Comparison of ENCODE assay signal across 3 fruit fly cellular contexts in genomic region chr3R:29512306-29513044, dm6.
A peak's percentile ranks its signal among the peaks of the same experiment; 100 is the strongest.
TF ChIP-seq lines count a peak whose summit lies in the region.

No protein-coding gene starts in this region.

- no peak for TF ChIP-seq CTCF in whole organism, embryonic (GFP tag; optimal IDR thresholded peaks at IDR 0.05; lab: Kevin White, UChicago)

TF ChIP-seq in whole organism, embryonic, 481 proteins besides CTCF, POLR2A, EP300 and RAD21:
- TF ChIP-seq Med (GFP tag; lab: Kevin White, UChicago) (peak; percentile 4), CG15269 (tag; optimal IDR thresholded peaks at IDR 0.05; lab: Kevin White, UChicago) (peak; percentile 0), Lim3 (GFP tag; IDR thresholded peaks at IDR 0.05; lab: Robert Waterston, UW) (no peak), oc (tag; optimal IDR thresholded peaks at IDR 0.05; lab: Kevin White, UChicago) (peak; percentile 60), ssp (GFP tag; IDR thresholded peaks at IDR 0.05; lab: Robert Waterston, UW) (no peak), fd96Cb (tag; optimal IDR thresholded peaks at IDR 0.05; lab: Kevin White, UChicago) (no peak), sd (tag; optimal IDR thresholded peaks at IDR 0.05; lab: Kevin White, UChicago) (peak; percentile 50), sr (GFP tag; IDR thresholded peaks at IDR 0.05; lab: Robert Waterston, UW) (no peak), Sry-β (GFP tag; optimal IDR thresholded peaks at IDR 0.05; lab: Kevin White, UChicago) (peak; percentile 88), vvl (GFP tag; IDR thresholded peaks at IDR 0.05; lab: Robert Waterston, UW) (peak; percentile 87), Awh (GFP tag; IDR thresholded peaks at IDR 0.05; lab: Robert Waterston, UW) (peak; percentile 95), CG12769 (tag; optimal IDR thresholded peaks at IDR 0.05; lab: Kevin White, UChicago) (peak; percentile 51), CG7745 (tag; optimal IDR thresholded peaks at IDR 0.05; lab: Kevin White, UChicago) (no peak), Meics (GFP tag; optimal IDR thresholded peaks at IDR 0.05; lab: Kevin White, UChicago) (no peak), run (tag; optimal IDR thresholded peaks at IDR 0.05; lab: Kevin White, UChicago) (peak; percentile 37), crol (GFP tag; IDR thresholded peaks at IDR 0.05; lab: Robert Waterston, UW) (peak; percentile 54), nmo (GFP tag; optimal IDR thresholded peaks at IDR 0.05; lab: Kevin White, UChicago) (no peak), Nf-YC (tag; optimal IDR thresholded peaks at IDR 0.05; lab: Kevin White, UChicago) (peak; percentile 16), abd-A (tag; optimal IDR thresholded peaks at IDR 0.05; lab: Kevin White, UChicago) (peak; percentile 96), row (GFP tag; IDR thresholded peaks at IDR 0.05; lab: Robert Waterston, UW) (peak; percentile 55), Vsx1 (GFP tag; optimal IDR thresholded peaks at IDR 0.05; lab: Kevin White, UChicago) (peak; percentile 36), trem (tag; optimal IDR thresholded peaks at IDR 0.05; lab: Kevin White, UChicago) (no peak), CG15011 (GFP tag; optimal IDR thresholded peaks at IDR 0.05; lab: Kevin White, UChicago) (no peak), chinmo (GFP tag; IDR thresholded peaks at IDR 0.05; lab: Robert Waterston, UW; ENCODE audit: partially characterized antibody) (peak; percentile 68; the same call in 1 of the 4 replicates)
TF ChIP-seq in whole organism, embryonic: peak in this region for 15.

TF ChIP-seq in whole organism, prepupa, 60 proteins besides CTCF, POLR2A, EP300 and RAD21:
- TF ChIP-seq CG15336 (GFP tag; IDR thresholded peaks at IDR 0.05; lab: Robert Waterston, UW) (0 out of 2 replicates have a peak, but pooled peaks have one; percentile 24), vri (GFP tag; optimal IDR thresholded peaks at IDR 0.05; lab: Kevin White, UChicago) (no peak)

TF ChIP-seq in whole organism, wandering third instar larva, 38 proteins besides CTCF, POLR2A, EP300 and RAD21:
- TF ChIP-seq psq (GFP tag; optimal IDR thresholded peaks at IDR 0.05; lab: Kevin White, UChicago) (no peak), Myc (optimal IDR thresholded peaks at IDR 0.05; lab: Kevin White, UChicago) (peak; percentile 47), OdsH (GFP tag; optimal IDR thresholded peaks at IDR 0.05; lab: Kevin White, UChicago) (no peak), Hr83 (GFP tag; optimal IDR thresholded peaks at IDR 0.05; lab: Kevin White, UChicago; ENCODE audit: poor library complexity, severe bottlenecking) (no peak)
